Fruit fly (Drosophila melanogaster): ENCODE data around the gene Usp12-46.

dm6 chr3R:22701793-22702192 is 48.9 kb upstream of the Usp12-46 start, which contains the start of the genes CG6972 and CCAP:
- TF ChIP-seq CG17806 (tag; optimal IDR thresholded peaks at IDR 0.05): no peak
- TF ChIP-seq Snoo (tag; optimal IDR thresholded peaks at IDR 0.05): no peak
- TF ChIP-seq gl (tag; optimal IDR thresholded peaks at IDR 0.05): no peak
- TF ChIP-seq rn (GFP tag; IDR thresholded peaks at IDR 0.05): no peak
- no peak for TF ChIP-seq Pif1B (GFP tag; optimal IDR thresholded peaks at IDR 0.05)

Data from whole organism, pupa.